Worm (Caenorhabditis elegans) whole organism, L4 larva: ENCODE measurements around the gene metr-1.

Experiments
- F10B5.3 ChIP-seq: sonication (generic microtip); optimal IDR thresholded peaks from 2 replicates; lab custom pipeline; 2016; ENCODE audit warnings: mild to moderate bottlenecking, missing genetic modification characterization, missing compliant biosample characterization
- F37D6.2 ChIP-seq: sonication (generic microtip); optimal IDR thresholded peaks from 2 replicates; lab custom pipeline; 2016; ENCODE audit warnings: mild to moderate bottlenecking, missing genetic modification characterization, missing compliant biosample characterization
- F44E2.7 ChIP-seq: fragments of 200-800 bp; sonication (Bioruptor generic); IDR thresholded peaks from 2 replicates; pipeline ENCODE4 v2.1.2; 2022; ENCODE audit warnings: missing genetic modification characterization, missing compliant biosample characterization
- F49E8.2 ChIP-seq: sonication (generic microtip); optimal IDR thresholded peaks from 2 replicates; lab custom pipeline; 2016; ENCODE audit warnings: missing compliant biosample characterization, mild to moderate bottlenecking, missing genetic modification characterization, borderline replicate concordance
- Y105C5A.15 ChIP-seq: fragments of 200-800 bp; sonication (Bioruptor generic); IDR thresholded peaks from 2 replicates; pipeline ENCODE4 v1.3.6; 2022; ENCODE audit warnings: missing genetic modification characterization, missing compliant biosample characterization
- Y5F2A.4 ChIP-seq: fragments of 200-800 bp; sonication (Bioruptor generic); optimal IDR thresholded peaks from 2 replicates; lab custom pipeline; 2018; ENCODE audit warnings: mild to moderate bottlenecking, missing genetic modification characterization, missing compliant biosample characterization
- aha-1 ChIP-seq: fragments of 150-350 bp; peaks from one replicate; lab custom pipeline; 2014; ENCODE audit warnings: missing biosample characterization, missing genetic modification characterization
- aly-2 ChIP-seq: sonication (generic microtip); optimal IDR thresholded peaks from 2 replicates; lab custom pipeline; 2018; ENCODE audit warnings: missing biosample characterization, missing genetic modification characterization
- ama-1 ChIP-seq: fragments of 150-350 bp; optimal IDR thresholded peaks from 2 replicates; lab custom pipeline; 2014; ENCODE audit warnings: inconsistent platforms, mixed read lengths
- attf-4 ChIP-seq: sonication (generic microtip); optimal IDR thresholded peaks from 3 replicates; lab custom pipeline; 2017; ENCODE audit warnings: missing biosample characterization, missing genetic modification characterization
- ceh-44 ChIP-seq: fragments of 200-800 bp; sonication (Bioruptor generic); IDR thresholded peaks from 2 replicates; pipeline ENCODE4 v1.3.6; 2022; ENCODE audit warnings: missing genetic modification reagents, missing genetic modification characterization, missing compliant biosample characterization
- ceh-62 ChIP-seq: sonication (generic microtip); optimal IDR thresholded peaks from 2 replicates; lab custom pipeline; 2017; ENCODE audit warnings: missing biosample characterization, missing genetic modification characterization
- ceh-82 ChIP-seq: sonication (generic microtip); optimal IDR thresholded peaks from 2 replicates; lab custom pipeline; 2017; ENCODE audit warnings: missing biosample characterization, missing genetic modification characterization
- cey-2 ChIP-seq: sonication (generic microtip); optimal IDR thresholded peaks from 3 replicates; lab custom pipeline; 2017; ENCODE audit warnings: missing genetic modification characterization, mild to moderate bottlenecking, missing compliant biosample characterization, antibody characterized with exemption, borderline replicate concordance; ENCODE audit not compliant: insufficient read depth
- daf-12 ChIP-seq: fragments of 150-350 bp; optimal IDR thresholded peaks from 2 replicates; lab custom pipeline; 2014; ENCODE audit warnings: missing biosample characterization, missing genetic modification reagents, missing genetic modification characterization
- dmd-6 ChIP-seq: fragments of 200-800 bp; sonication (Bioruptor generic); IDR thresholded peaks from 2 replicates; pipeline ENCODE4 v1.3.6; 2022; ENCODE audit warnings: missing genetic modification reagents, missing genetic modification characterization, missing compliant biosample characterization
- dmd-9 ChIP-seq: fragments of 200-800 bp; sonication (Bioruptor generic); IDR thresholded peaks from 2 replicates; pipeline ENCODE4 v1.3.6; 2022; ENCODE audit warnings: missing genetic modification reagents, missing genetic modification characterization, missing compliant biosample characterization
- duxl-1 ChIP-seq: sonication (generic microtip); optimal IDR thresholded peaks from 2 replicates; lab custom pipeline; 2016; ENCODE audit warnings: mild to moderate bottlenecking, missing genetic modification characterization, moderate library complexity, missing compliant biosample characterization; ENCODE audit not compliant: poor library complexity
- dve-1 ChIP-seq: sonication (generic microtip); optimal IDR thresholded peaks from 2 replicates; lab custom pipeline; 2017; ENCODE audit warnings: antibody characterized with exemption, mild to moderate bottlenecking, missing genetic modification characterization, missing compliant biosample characterization; ENCODE audit not compliant: insufficient read depth
- egl-27 ChIP-seq: sonication (generic microtip); optimal IDR thresholded peaks from 3 replicates; lab custom pipeline; 2017; ENCODE audit warnings: missing biosample characterization, missing genetic modification reagents, missing genetic modification characterization
- egl-43 ChIP-seq: fragments of 200-800 bp; sonication (Bioruptor generic); IDR thresholded peaks from 2 replicates; pipeline ENCODE4 v1.3.6; 2022; ENCODE audit warnings: missing genetic modification reagents, missing genetic modification characterization, missing compliant biosample characterization
- fos-1 ChIP-seq: fragments of 150-350 bp; optimal IDR thresholded peaks from 2 replicates; lab custom pipeline; 2014; ENCODE audit warnings: missing biosample characterization, missing genetic modification characterization
- gei-8 ChIP-seq: fragments of 200-800 bp; sonication (Bioruptor generic); optimal IDR thresholded peaks from 2 replicates; lab custom pipeline; 2018; ENCODE audit warnings: mild to moderate bottlenecking, missing genetic modification characterization, missing compliant biosample characterization
- hlh-11 ChIP-seq: fragments of 200-800 bp; sonication (Bioruptor generic); optimal IDR thresholded peaks from 2 replicates; lab custom pipeline; 2018; ENCODE audit warnings: mild to moderate bottlenecking, missing genetic modification characterization, missing compliant biosample characterization
- hlh-30 ChIP-seq: sonication (generic microtip); optimal IDR thresholded peaks from 2 replicates; lab custom pipeline; 2017; ENCODE audit warnings: antibody characterized with exemption, mild to moderate bottlenecking, missing genetic modification characterization, missing compliant biosample characterization; ENCODE audit not compliant: insufficient read depth
- lin-1 ChIP-seq: fragments of 200-800 bp; sonication (Bioruptor generic); IDR thresholded peaks from 2 replicates; pipeline ENCODE4 v1.3.6; 2022; ENCODE audit warnings: missing genetic modification reagents, missing genetic modification characterization, missing compliant biosample characterization
- lin-15B ChIP-seq: fragments of 150-350 bp; sonication (generic microtip); optimal IDR thresholded peaks from 3 replicates; lab custom pipeline; 2014; ENCODE audit warnings: missing biosample characterization, missing genetic modification characterization
- lin-29 ChIP-seq: fragments of 200-800 bp; sonication (Bioruptor generic); IDR thresholded peaks from 2 replicates; pipeline ENCODE4 v1.3.6; 2022; ENCODE audit warnings: missing genetic modification reagents, missing genetic modification characterization, missing compliant biosample characterization
- lin-38 ChIP-seq: fragments of 200-800 bp; sonication (Bioruptor generic); IDR thresholded peaks from 2 replicates; pipeline ENCODE4 v1.3.6; 2022; ENCODE audit warnings: missing genetic modification reagents, missing genetic modification characterization, missing compliant biosample characterization
- lir-3 ChIP-seq: sonication (generic microtip); optimal IDR thresholded peaks from 2 replicates; lab custom pipeline; 2016; ENCODE audit warnings: mild to moderate bottlenecking, missing genetic modification characterization, missing compliant biosample characterization
- madf-9 ChIP-seq: fragments of 200-800 bp; sonication (Bioruptor generic); conservative IDR thresholded peaks from 2 replicates; pipeline ENCODE4 v1.3.6; 2022; ENCODE audit warnings: missing genetic modification reagents, missing genetic modification characterization, missing compliant biosample characterization
- mdt-29 ChIP-seq: fragments of 200-800 bp; sonication (Bioruptor generic); IDR thresholded peaks from 2 replicates; pipeline ENCODE4 v1.3.6; 2022; ENCODE audit warnings: missing genetic modification reagents, missing genetic modification characterization, missing compliant biosample characterization
- mep-1 ChIP-seq: fragments of 150-350 bp; sonication (generic microtip); optimal IDR thresholded peaks from 3 replicates; lab custom pipeline; 2014; ENCODE audit warnings: missing biosample characterization, missing genetic modification characterization
- mes-2 ChIP-seq: sonication (generic microtip); optimal IDR thresholded peaks from 2 replicates; lab custom pipeline; 2016; ENCODE audit warnings: missing genotype, mild to moderate bottlenecking, missing genetic modification characterization, missing compliant biosample characterization; ENCODE audit not compliant: poor library complexity, severe bottlenecking
- nhr-41 ChIP-seq: fragments of 200-800 bp; sonication (Bioruptor generic); IDR thresholded peaks from 2 replicates; pipeline ENCODE4 v1.3.6; 2022; ENCODE audit warnings: missing genetic modification reagents, missing genetic modification characterization, missing compliant biosample characterization
- nhr-6 ChIP-seq: fragments of 150-350 bp; optimal IDR thresholded peaks from 2 replicates; lab custom pipeline; 2014; ENCODE audit warnings: missing biosample characterization, missing genetic modification characterization
- nhr-77 ChIP-seq: fragments of 150-350 bp; optimal IDR thresholded peaks from 2 replicates; lab custom pipeline; 2014; ENCODE audit warnings: missing biosample characterization, missing genetic modification characterization
- pha-4 ChIP-seq, 2 experiments: fragments of 150-350 bp in 1 of 2; fragments of 200-800 bp in 1 of 2; sonication (Bioruptor generic) in 1 of 2; IDR thresholded peaks in 1 of 2; optimal IDR thresholded peaks in 1 of 2; 2 replicates each; pipeline versions ENCODE4 v1.3.6 to Lab custom; 2014 to 2022; ENCODE audit warnings: missing genetic modification characterization in 2 of 2, missing genetic modification reagents in 2 of 2, missing biosample characterization in 1 of 2, missing compliant biosample characterization in 1 of 2
- php-3 ChIP-seq: fragments of 200-800 bp; sonication (Bioruptor generic); IDR thresholded peaks from 2 replicates; pipeline ENCODE4 v1.3.6; 2022; ENCODE audit warnings: missing genetic modification reagents, missing genetic modification characterization, missing compliant biosample characterization
- pqm-1 ChIP-seq: sonication (generic microtip); optimal IDR thresholded peaks from 2 replicates; lab custom pipeline; 2017; ENCODE audit warnings: missing biosample characterization, missing genetic modification characterization
- rbr-2 ChIP-seq: sonication (generic microtip); optimal IDR thresholded peaks from 2 replicates; lab custom pipeline; 2016; ENCODE audit warnings: missing genotype, missing genetic modification characterization, missing compliant biosample characterization
- sdz-12 ChIP-seq: fragments of 200-800 bp; sonication (Bioruptor generic); optimal IDR thresholded peaks from 2 replicates; lab custom pipeline; 2018; ENCODE audit warnings: mild to moderate bottlenecking, missing genetic modification characterization, missing compliant biosample characterization
- snpc-4 ChIP-seq: fragments of 150-350 bp; optimal IDR thresholded peaks from 2 replicates; lab custom pipeline; 2014; ENCODE audit warnings: missing biosample characterization, missing genetic modification characterization
- tag-97 ChIP-seq: fragments of 200-800 bp; sonication (Bioruptor generic); IDR thresholded peaks from 2 replicates; pipeline ENCODE4 v1.3.6; 2022; ENCODE audit warnings: missing genetic modification characterization, missing compliant biosample characterization
- tra-1 ChIP-seq: fragments of 200-800 bp; sonication (Bioruptor generic); IDR thresholded peaks from 2 replicates; pipeline ENCODE4 v1.3.6; 2022; ENCODE audit warnings: missing genetic modification reagents, missing genetic modification characterization, missing compliant biosample characterization
- unc-39 ChIP-seq: sonication (generic microtip); optimal IDR thresholded peaks from 2 replicates; lab custom pipeline; 2017; ENCODE audit warnings: missing biosample characterization, missing genetic modification characterization
- vab-7 ChIP-seq: fragments of 200-800 bp; sonication (Bioruptor generic); IDR thresholded peaks from 2 replicates; pipeline ENCODE4 v1.3.6; 2022; ENCODE audit warnings: missing genetic modification reagents, missing genetic modification characterization, missing compliant biosample characterization
- zfp-3 ChIP-seq: fragments of 200-800 bp; sonication (Bioruptor generic); conservative IDR thresholded peaks from 2 replicates; pipeline ENCODE4 v1.3.6; 2022; ENCODE audit warnings: missing genetic modification reagents, missing genetic modification characterization, missing compliant biosample characterization
- zip-11 ChIP-seq: fragments of 200-800 bp; sonication (Bioruptor generic); IDR thresholded peaks from 2 replicates; pipeline ENCODE4 v1.3.6; 2022; ENCODE audit warnings: missing genetic modification characterization, missing compliant biosample characterization
- ztf-11 ChIP-seq: fragments of 150-350 bp; optimal IDR thresholded peaks from 2 replicates; lab custom pipeline; 2014; ENCODE audit warnings: missing biosample characterization, missing genetic modification characterization

metr-1 gene

ce11 chrII:10925804-10926570 lies at the start of gene metr-1:
Gene metr-1 (plus strand): TSS chrII:10926561.
- TF ChIP-seq php-3 (no peak), lin-15B (tag; lab: Kevin White, UChicago) (no peak), rbr-2 (tag; lab: Kevin White, UChicago) (no peak), Y5F2A.4 (GFP tag; lab: Kevin White, UChicago) (no peak), Y105C5A.15 (GFP tag; lab: Robert Waterston, UW) (no peak), lin-38 (GFP tag; lab: Robert Waterston, UW) (peak; percentile 43), F44E2.7 (GFP tag; lab: Robert Waterston, UW) (no peak), pha-4 (GFP tag; IDR thresholded peaks at IDR 0.05; lab: Robert Waterston, UW) (no peak), pha-4 (tag; optimal IDR thresholded peaks at IDR 0.05; lab: Kevin White, UChicago) (no peak), zip-11 (GFP tag; lab: Robert Waterston, UW) (no peak), cey-2 (no peak), egl-43 (GFP tag; lab: Robert Waterston, UW) (no peak), duxl-1 (tag; lab: Kevin White, UChicago) (no peak), pqm-1 (tag; lab: Kevin White, UChicago) (no peak), tra-1 (GFP tag; lab: Robert Waterston, UW) (no peak), aha-1 (tag; lab: Kevin White, UChicago) (no peak), F10B5.3 (no peak), madf-9 (GFP tag; lab: Robert Waterston, UW) (no peak), attf-4 (tag; lab: Kevin White, UChicago) (no peak), ceh-62 (no peak), F37D6.2 (no peak), lin-1 (GFP tag; lab: Robert Waterston, UW) (no peak), mes-2 (tag; lab: Kevin White, UChicago) (peak; percentile 89), vab-7 (GFP tag; lab: Robert Waterston, UW) (no peak), snpc-4 (tag; lab: Kevin White, UChicago) (no peak), lin-29 (GFP tag; lab: Robert Waterston, UW) (no peak), nhr-6 (tag; lab: Kevin White, UChicago) (no peak), ceh-82 (tag; lab: Kevin White, UChicago) (no peak), nhr-77 (tag; lab: Kevin White, UChicago) (no peak), daf-12 (tag; lab: Kevin White, UChicago) (no peak), tag-97 (GFP tag; lab: Robert Waterston, UW) (no peak), ama-1 (lab: Kevin White, UChicago) (no peak), ztf-11 (tag; lab: Kevin White, UChicago) (no peak), fos-1 (tag; lab: Kevin White, UChicago) (no peak), sdz-12 (GFP tag; lab: Kevin White, UChicago) (no peak), hlh-11 (tag; lab: Kevin White, UChicago) (peak; percentile 60), dmd-6 (GFP tag; lab: Robert Waterston, UW) (no peak; the same call in 1 of the 2 replicates), nhr-41 (GFP tag; lab: Robert Waterston, UW) (no peak), gei-8 (GFP tag; lab: Kevin White, UChicago) (no peak), lir-3 (tag; lab: Kevin White, UChicago) (no peak), dmd-9 (GFP tag; lab: Robert Waterston, UW) (no peak), hlh-30 (tag; lab: Kevin White, UChicago) (peak; percentile 55), dve-1 (tag; lab: Kevin White, UChicago) (no peak), ceh-44 (GFP tag; lab: Robert Waterston, UW) (no peak), unc-39 (tag; lab: Kevin White, UChicago) (no peak), mdt-29 (no peak), F49E8.2 (tag; lab: Kevin White, UChicago) (no peak), mep-1 (tag; lab: Kevin White, UChicago) (no peak), egl-27 (tag; lab: Kevin White, UChicago) (no peak), zfp-3 (GFP tag; lab: Robert Waterston, UW) (no peak), aly-2 (tag; lab: Kevin White, UChicago) (no peak)
